Fruit fly (Drosophila melanogaster) whole organism, embryonic: ENCODE measurements around the gene MsrA.
A peak's percentile ranks its signal among the peaks of the same experiment; 100 is the strongest.

Experiments used
- Asciz ChIP-seq: fragments of 200-800 bp; sonication (Bioruptor generic); optimal IDR thresholded peaks from 2 replicates; lab custom pipeline; 2017; ENCODE audit warnings: missing biosample characterization, mild to moderate bottlenecking, missing genetic modification characterization, missing genetic modification reagents
- Awh ChIP-seq: fragments of 200-800 bp; sonication (Bioruptor generic); IDR thresholded peaks from 2 replicates; pipeline ENCODE4, ENCODE4 v1.3.6; 2022; ENCODE audit warnings: missing biosample characterization, missing genetic modification characterization
- BEAF-32 ChIP-seq: fragments of 200-800 bp; sonication (Bioruptor generic); optimal IDR thresholded peaks from 3 replicates; lab custom pipeline; 2017; ENCODE audit warnings: missing biosample characterization, missing genetic modification characterization, mild to moderate bottlenecking, moderate library complexity, missing genetic modification reagents
- BtbVII ChIP-seq: fragments of 200-800 bp; sonication (Bioruptor generic); optimal IDR thresholded peaks from 3 replicates; lab custom pipeline; 2017; ENCODE audit warnings: missing biosample characterization, mild to moderate bottlenecking, missing genetic modification characterization
- CG11695 ChIP-seq: fragments of 200-800 bp; sonication (Bioruptor generic); IDR thresholded peaks from 3 replicates; pipeline ENCODE4 v1.3.6; 2022; ENCODE audit warnings: missing biosample characterization, missing genetic modification characterization
- CG12071 ChIP-seq: fragments of 200-800 bp; sonication (Bioruptor generic); optimal IDR thresholded peaks from 3 replicates; lab custom pipeline; 2018; ENCODE audit warnings: missing biosample characterization, mild to moderate bottlenecking, missing genetic modification characterization
- CG14667 ChIP-seq: fragments of 200-800 bp; sonication (Bioruptor generic); IDR thresholded peaks from 2 replicates; pipeline ENCODE4 v1.3.6; 2022; ENCODE audit warnings: missing biosample characterization, missing genetic modification characterization
- CG14860 ChIP-seq: fragments of 200-800 bp; sonication (Bioruptor generic); IDR thresholded peaks from 3 replicates; pipeline ENCODE4 v1.3.6; 2022; ENCODE audit warnings: missing biosample characterization, missing genetic modification characterization; ENCODE audit not compliant: partially characterized antibody
- CG14965 ChIP-seq: fragments of 200-800 bp; sonication (Bioruptor generic); optimal IDR thresholded peaks from 2 replicates; lab custom pipeline; 2016; ENCODE audit warnings: missing biosample characterization, missing genetic modification characterization, borderline replicate concordance
- CG1529 ChIP-seq: fragments of 200-800 bp; sonication (Bioruptor generic); optimal IDR thresholded peaks from 3 replicates; lab custom pipeline; 2018; ENCODE audit warnings: missing biosample characterization, missing genetic modification characterization
- CG15479 ChIP-seq: fragments of 200-800 bp; sonication (Bioruptor generic); optimal IDR thresholded peaks from 3 replicates; lab custom pipeline; 2019; ENCODE audit warnings: missing biosample characterization, mild to moderate bottlenecking, missing genetic modification characterization, moderate library complexity
- CG1647 ChIP-seq: fragments of 200-800 bp; sonication (Bioruptor generic); optimal IDR thresholded peaks from 3 replicates; lab custom pipeline; 2016; ENCODE audit warnings: missing biosample characterization, missing genetic modification characterization
- CG1832 ChIP-seq: fragments of 200-800 bp; sonication (Bioruptor generic); optimal IDR thresholded peaks from 2 replicates; lab custom pipeline; 2017; ENCODE audit warnings: missing biosample characterization, mild to moderate bottlenecking, missing genetic modification characterization, inconsistent platforms
- CG3065 ChIP-seq: fragments of 200-800 bp; sonication (Bioruptor generic); optimal IDR thresholded peaks from 2 replicates; lab custom pipeline; 2016; ENCODE audit warnings: missing biosample characterization, missing genetic modification characterization
- CG32532 ChIP-seq: fragments of 200-800 bp; sonication (Bioruptor generic); IDR thresholded peaks from 2 replicates; pipeline ENCODE4 v1.3.6; 2022; ENCODE audit warnings: missing biosample characterization, missing genetic modification characterization
- CG3281 ChIP-seq: fragments of 200-800 bp; sonication (Bioruptor generic); optimal IDR thresholded peaks from 3 replicates; lab custom pipeline; 2017; ENCODE audit warnings: missing biosample characterization, mild to moderate bottlenecking, missing genetic modification characterization
- CG6683 ChIP-seq: fragments of 200-800 bp; sonication (Bioruptor generic); optimal IDR thresholded peaks from 2 replicates; lab custom pipeline; 2017; ENCODE audit warnings: missing biosample characterization, mild to moderate bottlenecking, missing genetic modification characterization, missing genetic modification reagents
- CG7556 ChIP-seq: fragments of 200-800 bp; sonication (Bioruptor generic); optimal IDR thresholded peaks from 2 replicates; lab custom pipeline; 2017; ENCODE audit warnings: missing biosample characterization, mild to moderate bottlenecking, missing genetic modification characterization
- CG9609 ChIP-seq: fragments of 200-800 bp; sonication (Bioruptor generic); optimal IDR thresholded peaks from 3 replicates; lab custom pipeline; 2016; ENCODE audit warnings: missing biosample characterization, missing genetic modification characterization
- CTCF ChIP-seq: fragments of 200-800 bp; sonication (Bioruptor generic); optimal IDR thresholded peaks from 2 replicates; lab custom pipeline; 2017; ENCODE audit warnings: missing biosample characterization, mild to moderate bottlenecking, missing genetic modification characterization, moderate library complexity
- E2f1 ChIP-seq: fragments of 200-800 bp; sonication (Bioruptor generic); IDR thresholded peaks from 2 replicates; pipeline ENCODE4 v1.3.6; 2022; ENCODE audit warnings: missing biosample characterization, missing genetic modification characterization
- Gsc ChIP-seq: fragments of 200-800 bp; sonication (Bioruptor generic); IDR thresholded peaks from 2 replicates; pipeline ENCODE4 v1.3.6; 2022; ENCODE audit warnings: missing biosample characterization, missing genetic modification characterization
- Hr78 ChIP-seq, 2 experiments: fragments of 200-800 bp in 1 of 2; fragments of >200 bp in 1 of 2; sonication (Bioruptor generic) in 1 of 2; optimal IDR thresholded peaks; 2 replicates each; lab custom pipeline; 2017 to 2019; ENCODE audit warnings: missing biosample characterization in 2 of 2, missing genetic modification characterization in 2 of 2, mild to moderate bottlenecking in 1 of 2, moderate library complexity in 1 of 2
- Optix ChIP-seq: fragments of 200-800 bp; sonication (Bioruptor generic); IDR thresholded peaks from 3 replicates; pipeline ENCODE4 v1.3.6; 2022; ENCODE audit warnings: missing biosample characterization, missing genetic modification characterization
- Ssrp ChIP-seq: fragments of 200-800 bp; sonication (Bioruptor generic); optimal IDR thresholded peaks from 2 replicates; lab custom pipeline; 2018; ENCODE audit warnings: missing biosample characterization, mild to moderate bottlenecking, missing genetic modification characterization, moderate library complexity
- ab ChIP-seq: fragments of 200-800 bp; sonication (Bioruptor generic); optimal IDR thresholded peaks from 2 replicates; lab custom pipeline; 2016; ENCODE audit warnings: missing biosample characterization, missing genetic modification characterization
- ac ChIP-seq: fragments of 200-800 bp; sonication (Bioruptor generic); optimal IDR thresholded peaks from 3 replicates; lab custom pipeline; 2017; ENCODE audit warnings: missing biosample characterization, mild to moderate bottlenecking, missing genetic modification characterization
- amos ChIP-seq: fragments of 200-800 bp; sonication (Bioruptor generic); IDR thresholded peaks from 2 replicates; pipeline ENCODE4 v1.3.6; 2022; ENCODE audit warnings: missing biosample characterization, missing genetic modification characterization; ENCODE audit not compliant: partially characterized antibody
- br ChIP-seq: fragments of >200 bp; optimal IDR thresholded peaks from 2 replicates; lab custom pipeline; 2017
- ci ChIP-seq: fragments of 200-800 bp; sonication (Bioruptor generic); IDR thresholded peaks from 3 replicates; pipeline ENCODE4 v1.3.6; 2022; ENCODE audit warnings: missing biosample characterization, missing genetic modification characterization
- ems ChIP-seq: fragments of 200-800 bp; sonication (Bioruptor generic); optimal IDR thresholded peaks from 3 replicates; lab custom pipeline; 2016; ENCODE audit warnings: missing biosample characterization, missing genetic modification characterization
- fd96Cb ChIP-seq: fragments of 200-800 bp; sonication (Bioruptor generic); optimal IDR thresholded peaks from 2 replicates; lab custom pipeline; 2018; ENCODE audit warnings: missing biosample characterization, mild to moderate bottlenecking, missing genetic modification characterization, moderate library complexity
- gfzf ChIP-seq: fragments of 200-800 bp; sonication (Bioruptor generic); optimal IDR thresholded peaks from 2 replicates; lab custom pipeline; 2016; ENCODE audit warnings: missing biosample characterization, mild to moderate bottlenecking, missing genetic modification characterization, moderate library complexity
- ham ChIP-seq: fragments of 200-800 bp; sonication (Bioruptor generic); IDR thresholded peaks from 2 replicates; pipeline ENCODE4 v1.3.6; 2022; ENCODE audit warnings: missing biosample characterization, missing genetic modification characterization
- jing ChIP-seq: fragments of 200-800 bp; sonication (Bioruptor generic); optimal IDR thresholded peaks from 2 replicates; lab custom pipeline; 2018; ENCODE audit warnings: missing biosample characterization, mild to moderate bottlenecking, missing genetic modification characterization
- kay ChIP-seq: fragments of 200-800 bp; sonication (Bioruptor generic); optimal IDR thresholded peaks from 2 replicates; lab custom pipeline; 2016; ENCODE audit warnings: missing biosample characterization, missing genetic modification characterization
- kni ChIP-seq: fragments of 200-800 bp; sonication (Bioruptor generic); optimal IDR thresholded peaks from 3 replicates; lab custom pipeline; 2017; ENCODE audit warnings: mild to moderate bottlenecking, missing biosample characterization, missing genetic modification reagents, missing genetic modification characterization
- nom ChIP-seq: fragments of 200-800 bp; sonication (Bioruptor generic); optimal IDR thresholded peaks from 2 replicates; lab custom pipeline; 2017; ENCODE audit warnings: missing biosample characterization, missing genetic modification characterization, mild to moderate bottlenecking, moderate library complexity, missing genetic modification reagents
- p53 ChIP-seq: fragments of 200-800 bp; sonication (Bioruptor generic); optimal IDR thresholded peaks from 2 replicates; lab custom pipeline; 2016; ENCODE audit warnings: missing biosample characterization, missing genetic modification characterization
- repo ChIP-seq: fragments of 200-800 bp; sonication (Bioruptor generic); optimal IDR thresholded peaks from 2 replicates; lab custom pipeline; 2016; ENCODE audit warnings: missing biosample characterization, missing genetic modification characterization
- rib ChIP-seq: fragments of 200-800 bp; sonication (Bioruptor generic); IDR thresholded peaks from 2 replicates; pipeline ENCODE4 v1.3.6; 2022; ENCODE audit warnings: missing biosample characterization, missing genetic modification characterization
- row ChIP-seq: fragments of 200-800 bp; sonication (Bioruptor generic); IDR thresholded peaks from 3 replicates; pipeline ENCODE4 v1.3.6; 2022; ENCODE audit warnings: missing biosample characterization, missing genetic modification characterization
- run ChIP-seq: fragments of 200-800 bp; sonication (Bioruptor generic); optimal IDR thresholded peaks from 3 replicates; lab custom pipeline; 2018; ENCODE audit warnings: missing biosample characterization, mild to moderate bottlenecking, missing genetic modification characterization
- sens ChIP-seq: fragments of 200-800 bp; sonication (Bioruptor generic); peaks from one replicate; lab custom pipeline; 2016; ENCODE audit warnings: missing biosample characterization, missing genetic modification characterization
- slou ChIP-seq: fragments of 200-800 bp; sonication (Bioruptor generic); optimal IDR thresholded peaks from 3 replicates; lab custom pipeline; 2016; ENCODE audit warnings: missing biosample characterization, missing genetic modification characterization
- sna ChIP-seq: fragments of 200-800 bp; sonication (Bioruptor generic); IDR thresholded peaks from 2 replicates; pipeline ENCODE4 v1.3.6; 2022; ENCODE audit warnings: missing biosample characterization, missing genetic modification characterization; ENCODE audit not compliant: partially characterized antibody
- sqz ChIP-seq: fragments of 200-800 bp; sonication (Bioruptor generic); optimal IDR thresholded peaks from 3 replicates; lab custom pipeline; 2018; ENCODE audit warnings: missing biosample characterization, mild to moderate bottlenecking, missing genetic modification characterization
- sug ChIP-seq: fragments of 200-800 bp; optimal IDR thresholded peaks from 2 replicates; lab custom pipeline; 2019; ENCODE audit warnings: missing biosample characterization, mild to moderate bottlenecking, missing genetic modification characterization, moderate library complexity
- usp ChIP-seq: fragments of >200 bp; optimal IDR thresholded peaks from 2 replicates; lab custom pipeline; 2017; ENCODE audit warnings: missing biosample characterization, missing genetic modification characterization
- yki ChIP-seq: fragments of >200 bp; optimal IDR thresholded peaks from 3 replicates; lab custom pipeline; 2018
- zen2 ChIP-seq: fragments of 200-800 bp; sonication (Bioruptor generic); IDR thresholded peaks from 3 replicates; pipeline ENCODE4 v1.3.6; 2022; ENCODE audit warnings: missing biosample characterization, missing genetic modification characterization; ENCODE audit not compliant: partially characterized antibody

MsrA gene

dm6 chr3L:15493886-15494598 is 16.8 kb upstream of the MsrA start (continued):
- no peak for TF ChIP-seq CG15479
- TF ChIP-seq yki (lab: Kevin White, UChicago) = no peak
- TF ChIP-seq Asciz (GFP tag; lab: Kevin White, UChicago) = peak; percentile 37
- no peak for TF ChIP-seq CG14860 (GFP tag; lab: Robert Waterston, UW)
- no peak for TF ChIP-seq ab (GFP tag; lab: Kevin White, UChicago)
- TF ChIP-seq CG6683 (GFP tag; lab: Kevin White, UChicago) = no peak
- no peak for TF ChIP-seq CG1832
- TF ChIP-seq nom (GFP tag; lab: Kevin White, UChicago) = no peak
- TF ChIP-seq run (tag; lab: Kevin White, UChicago) = no peak
- no peak for TF ChIP-seq ham
- no peak for TF ChIP-seq CG12071
- no peak for TF ChIP-seq sens (GFP tag; lab: Kevin White, UChicago)
- peak; percentile 63 for TF ChIP-seq row
- no peak for TF ChIP-seq CG9609 (GFP tag; lab: Kevin White, UChicago)
- TF ChIP-seq br (lab: Kevin White, UChicago) = no peak
- peak; percentile 34; the same call in 1 of the 2 replicates for TF ChIP-seq E2f1 (GFP tag; lab: Robert Waterston, UW)
- TF ChIP-seq jing (GFP tag; lab: Kevin White, UChicago) = no peak
- TF ChIP-seq CG14965 = no peak
- TF ChIP-seq Optix (GFP tag; lab: Robert Waterston, UW) = no peak
- no peak for TF ChIP-seq zen2 (GFP tag; lab: Robert Waterston, UW)
- no peak for TF ChIP-seq CG1529 (GFP tag; lab: Kevin White, UChicago)
- TF ChIP-seq ems = no peak
- no peak for TF ChIP-seq Ssrp
- no peak for TF ChIP-seq CTCF (GFP tag; lab: Kevin White, UChicago)
- TF ChIP-seq Hr78 (GFP tag; optimal IDR thresholded peaks at IDR 0.05; lab: Kevin White, UChicago) = peak in 1 of 2 experiments; percentile 25
- TF ChIP-seq kni (GFP tag; lab: Kevin White, UChicago) = no peak
- TF ChIP-seq sug = peak; percentile 7
- no peak for TF ChIP-seq ac (GFP tag; lab: Kevin White, UChicago)
- no peak for TF ChIP-seq Gsc
- TF ChIP-seq CG3065 = no peak
- no peak for TF ChIP-seq gfzf (GFP tag; lab: Kevin White, UChicago)
- TF ChIP-seq CG7556 (GFP tag; lab: Kevin White, UChicago) = peak; percentile 48
- 0 out of 2 replicates have a peak, but pooled peaks have one; percentile 53 for TF ChIP-seq Awh (GFP tag; lab: Robert Waterston, UW)
- TF ChIP-seq ci = no peak; the same call in 2 of the 3 replicates
- TF ChIP-seq BEAF-32 (GFP tag; lab: Kevin White, UChicago) = no peak
- TF ChIP-seq CG3281 = peak; percentile 54
- TF ChIP-seq p53 = no peak
- no peak for TF ChIP-seq CG11695 (GFP tag; lab: Robert Waterston, UW)
- no peak for TF ChIP-seq kay
- no peak for TF ChIP-seq sna (GFP tag; lab: Robert Waterston, UW)
- no peak for TF ChIP-seq CG14667 (GFP tag; lab: Robert Waterston, UW)
- TF ChIP-seq CG32532 (GFP tag; lab: Robert Waterston, UW) = peak; percentile 24; the same call in 1 of the 2 replicates
- no peak for TF ChIP-seq usp (GFP tag; lab: Kevin White, UChicago)
- TF ChIP-seq slou (GFP tag; lab: Kevin White, UChicago) = no peak
- TF ChIP-seq amos (GFP tag; lab: Robert Waterston, UW) = no peak
- TF ChIP-seq CG1647 (GFP tag; lab: Kevin White, UChicago) = no peak
- no peak for TF ChIP-seq rib (GFP tag; lab: Robert Waterston, UW)
- TF ChIP-seq fd96Cb (tag; lab: Kevin White, UChicago) = peak; percentile 56
- no peak for TF ChIP-seq repo (GFP tag; lab: Kevin White, UChicago)
- TF ChIP-seq BtbVII (GFP tag; lab: Kevin White, UChicago) = no peak
- TF ChIP-seq sqz (GFP tag; lab: Kevin White, UChicago) = no peak
